Fruit fly (Drosophila melanogaster) whole organism, prepupa: Measurements from ENCODE around the gene CG33299.

Experiments
- CG10669 ChIP-seq: fragments of 200-800 bp; sonication (Bioruptor generic); optimal IDR thresholded peaks from 3 replicates; lab custom pipeline; 2018; ENCODE audit warnings: missing biosample characterization, mild to moderate bottlenecking, missing genetic modification characterization, moderate library complexity
- CG11902 ChIP-seq: fragments of 200-800 bp; sonication (Bioruptor generic); optimal IDR thresholded peaks from 3 replicates; lab custom pipeline; 2016; ENCODE audit warnings: missing biosample characterization, missing genetic modification characterization
- CG15336 ChIP-seq: fragments of 200-800 bp; sonication (Bioruptor generic); IDR thresholded peaks from 2 replicates; pipeline ENCODE4 v1.3.6; 2022; ENCODE audit warnings: missing biosample characterization, missing genetic modification characterization
- CG16779 ChIP-seq: fragments of 200-800 bp; sonication (Bioruptor generic); optimal IDR thresholded peaks from 3 replicates; lab custom pipeline; 2017; ENCODE audit warnings: missing biosample characterization, mild to moderate bottlenecking, missing genetic modification characterization
- CG31627 ChIP-seq: fragments of 200-800 bp; sonication (Bioruptor generic); optimal IDR thresholded peaks from 3 replicates; lab custom pipeline; 2016; ENCODE audit warnings: missing biosample characterization, missing genetic modification characterization
- CG32006 ChIP-seq: fragments of 200-800 bp; sonication (Bioruptor generic); optimal IDR thresholded peaks from 3 replicates; lab custom pipeline; 2017; ENCODE audit warnings: missing biosample characterization, mild to moderate bottlenecking, missing genetic modification characterization
- CG34406 ChIP-seq: fragments of 200-800 bp; sonication (Bioruptor generic); optimal IDR thresholded peaks from 3 replicates; lab custom pipeline; 2016; ENCODE audit warnings: missing biosample characterization, missing genetic modification characterization
- CG6163 ChIP-seq: fragments of 200-800 bp; sonication (Bioruptor generic); IDR thresholded peaks from 3 replicates; pipeline ENCODE4 v1.3.6; 2022; ENCODE audit warnings: missing biosample characterization, missing genetic modification characterization
- CG6276 ChIP-seq: fragments of 200-800 bp; sonication (Bioruptor generic); optimal IDR thresholded peaks from 2 replicates; lab custom pipeline; 2017; ENCODE audit warnings: missing biosample characterization, mild to moderate bottlenecking, missing genetic modification characterization
- CG6792 ChIP-seq: fragments of 200-800 bp; sonication (Bioruptor generic); optimal IDR thresholded peaks from 3 replicates; lab custom pipeline; 2016; ENCODE audit warnings: missing biosample characterization, missing genetic modification characterization
- CG6808 ChIP-seq: fragments of 200-800 bp; sonication (Bioruptor generic); optimal IDR thresholded peaks from 3 replicates; lab custom pipeline; 2017; ENCODE audit warnings: missing biosample characterization, missing genetic modification characterization, mild to moderate bottlenecking, moderate library complexity, missing genetic modification reagents
- CG8119 ChIP-seq: fragments of 200-800 bp; sonication (Bioruptor generic); IDR thresholded peaks from 3 replicates; pipeline ENCODE4 v1.3.6; 2022; ENCODE audit warnings: missing biosample characterization, missing genetic modification characterization
- CG8319 ChIP-seq: fragments of 200-800 bp; sonication (Bioruptor generic); optimal IDR thresholded peaks from 3 replicates; lab custom pipeline; 2016; ENCODE audit warnings: missing biosample characterization, missing genetic modification characterization
- CG8632 ChIP-seq: fragments of 200-800 bp; sonication (Bioruptor generic); optimal IDR thresholded peaks from 3 replicates; lab custom pipeline; 2016; ENCODE audit warnings: missing biosample characterization, missing genetic modification characterization
- CG9139 ChIP-seq: fragments of 200-800 bp; sonication (Bioruptor generic); optimal IDR thresholded peaks from 3 replicates; lab custom pipeline; 2017; ENCODE audit warnings: missing biosample characterization, mild to moderate bottlenecking, missing genetic modification characterization
- Eip75B ChIP-seq: fragments of 200-800 bp; sonication (Bioruptor generic); optimal IDR thresholded peaks from 3 replicates; lab custom pipeline; 2016; ENCODE audit warnings: missing biosample characterization, missing genetic modification characterization
- Eip78C ChIP-seq: fragments of 200-800 bp; sonication (Bioruptor generic); peaks from one replicate; lab custom pipeline; 2016; ENCODE audit warnings: missing biosample characterization, missing genetic modification characterization
- Eip93F ChIP-seq: fragments of 200-800 bp; sonication (Bioruptor generic); optimal IDR thresholded peaks from 2 replicates; lab custom pipeline; 2016; ENCODE audit warnings: missing biosample characterization, mild to moderate bottlenecking, missing genetic modification characterization
- Ets21C ChIP-seq: fragments of 200-800 bp; sonication (Bioruptor generic); optimal IDR thresholded peaks from 3 replicates; lab custom pipeline; 2016; ENCODE audit warnings: missing biosample characterization, missing genetic modification characterization
- Ets96B ChIP-seq: fragments of 200-800 bp; optimal IDR thresholded peaks from 2 replicates; lab custom pipeline; 2019; ENCODE audit warnings: missing biosample characterization, mild to moderate bottlenecking, missing genetic modification characterization, moderate library complexity
- Hr38 ChIP-seq: sonication (Bioruptor generic); optimal IDR thresholded peaks from 2 replicates; lab custom pipeline; 2016; ENCODE audit warnings: missing biosample characterization, missing genetic modification characterization
- Hr39 ChIP-seq: fragments of 200-800 bp; sonication (Bioruptor generic); optimal IDR thresholded peaks from 2 replicates; lab custom pipeline; 2016; ENCODE audit warnings: missing biosample characterization, missing genetic modification characterization
- Hr4 ChIP-seq: fragments of 200-800 bp; sonication (Bioruptor generic); optimal IDR thresholded peaks from 3 replicates; lab custom pipeline; 2016; ENCODE audit warnings: missing biosample characterization, missing genetic modification characterization
- Lpt ChIP-seq: fragments of 200-800 bp; sonication (Bioruptor generic); optimal IDR thresholded peaks from 3 replicates; lab custom pipeline; 2016; ENCODE audit warnings: missing biosample characterization, missing genetic modification characterization
- Met ChIP-seq: fragments of 200-800 bp; sonication (Bioruptor generic); optimal IDR thresholded peaks from 3 replicates; lab custom pipeline; 2016; ENCODE audit warnings: missing biosample characterization, missing genetic modification characterization
- OdsH ChIP-seq: fragments of 200-800 bp; sonication (Bioruptor generic); optimal IDR thresholded peaks from 3 replicates; lab custom pipeline; 2016; ENCODE audit warnings: missing biosample characterization, missing genetic modification characterization
- achi ChIP-seq: fragments of 200-800 bp; sonication (Bioruptor generic); optimal IDR thresholded peaks from 3 replicates; lab custom pipeline; 2016; ENCODE audit warnings: missing biosample characterization, missing genetic modification characterization
- dsx ChIP-seq: fragments of 200-800 bp; optimal IDR thresholded peaks from 3 replicates; lab custom pipeline; 2019; ENCODE audit warnings: missing biosample characterization, mild to moderate bottlenecking, missing genetic modification characterization, moderate library complexity; ENCODE audit not compliant: poor library complexity, severe bottlenecking
- eg ChIP-seq: fragments of 200-800 bp; sonication (Bioruptor generic); IDR thresholded peaks from 3 replicates; pipeline ENCODE4 v1.3.6; 2022; ENCODE audit warnings: missing biosample characterization, missing genetic modification characterization
- fd59A ChIP-seq: fragments of 200-800 bp; sonication (Bioruptor generic); optimal IDR thresholded peaks from 2 replicates; lab custom pipeline; 2017; ENCODE audit warnings: missing biosample characterization, mild to moderate bottlenecking, missing genetic modification characterization, missing genetic modification reagents
- lz ChIP-seq: fragments of 200-800 bp; sonication (Bioruptor generic); optimal IDR thresholded peaks from 3 replicates; lab custom pipeline; 2016; ENCODE audit warnings: missing biosample characterization, missing genetic modification characterization
- pdm3 ChIP-seq: fragments of 200-800 bp; sonication (Bioruptor generic); optimal IDR thresholded peaks from 3 replicates; lab custom pipeline; 2016; ENCODE audit warnings: missing biosample characterization, missing genetic modification characterization
- salr ChIP-seq, 2 experiments: fragments of 200-800 bp; sonication (Bioruptor generic); optimal IDR thresholded peaks; 3 replicates each; lab custom pipeline; 2016 to 2018; ENCODE audit warnings: missing biosample characterization in 2 of 2, missing genetic modification characterization in 2 of 2, mild to moderate bottlenecking in 1 of 2
- ss ChIP-seq, 2 experiments: fragments of 200-800 bp; sonication (Bioruptor generic); optimal IDR thresholded peaks; 2 replicates in 1 of 2; 3 replicates in 1 of 2; lab custom pipeline; 2017 to 2018; ENCODE audit warnings: mild to moderate bottlenecking in 2 of 2, missing biosample characterization in 2 of 2, missing genetic modification characterization in 2 of 2, moderate library complexity in 1 of 2
- svp ChIP-seq: fragments of 200-800 bp; sonication (Bioruptor generic); peaks from one replicate; lab custom pipeline; 2016; ENCODE audit warnings: missing biosample characterization, missing genetic modification characterization
- topi ChIP-seq: fragments of 200-800 bp; sonication (Bioruptor generic); optimal IDR thresholded peaks from 3 replicates; lab custom pipeline; 2016; ENCODE audit warnings: missing biosample characterization, missing genetic modification characterization

Gene CG33299

dm6 chr2L:9656300-9656699, at the start of gene CG33299:
TSS of gene CG33299 (plus strand) at chr2L:9656600.
- TF ChIP-seq svp (GFP tag; lab: Kevin White, UChicago): no peak
- TF ChIP-seq CG8119: no peak
- TF ChIP-seq lz: no peak
- TF ChIP-seq topi (GFP tag; lab: Kevin White, UChicago): no peak
- no peak for TF ChIP-seq Eip75B (GFP tag; lab: Kevin White, UChicago)
- TF ChIP-seq CG31627: no peak
- no peak for TF ChIP-seq Ets96B (tag; lab: Kevin White, UChicago)
- no peak for TF ChIP-seq CG15336
- TF ChIP-seq OdsH (GFP tag; lab: Kevin White, UChicago): no peak
- TF ChIP-seq CG16779 (tag; lab: Kevin White, UChicago): no peak
- no peak for TF ChIP-seq ss (GFP tag; optimal IDR thresholded peaks at IDR 0.05; lab: Kevin White, UChicago)
- no peak for TF ChIP-seq CG34406 (GFP tag; lab: Kevin White, UChicago)

DNA sequence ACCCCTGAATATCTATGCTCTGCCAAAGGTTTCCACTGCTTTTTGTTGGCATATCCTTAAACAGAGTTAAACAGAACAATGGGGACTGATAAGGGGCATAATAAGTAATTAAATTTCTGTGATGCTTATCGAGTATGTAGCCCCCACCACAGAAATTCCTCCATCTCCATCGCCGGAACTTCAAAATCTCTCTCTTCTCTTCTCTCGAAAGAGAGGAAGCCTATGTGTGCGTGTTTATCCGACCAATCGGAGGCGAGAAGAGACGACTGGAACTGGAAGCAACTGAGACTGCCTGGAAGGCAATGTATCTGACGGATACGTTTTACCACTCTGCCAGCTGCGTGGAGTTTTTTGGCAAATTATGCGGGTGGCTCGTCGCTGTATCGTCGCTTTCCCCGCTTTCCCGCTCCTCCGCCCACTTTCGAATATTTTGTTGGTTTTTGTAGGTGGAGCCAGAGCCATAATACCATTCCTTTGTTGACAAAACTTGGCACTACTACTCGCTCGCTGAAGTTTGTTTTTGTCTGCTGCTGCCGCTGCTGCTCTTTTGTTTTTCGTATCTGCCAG, 48.3 kb upstream of the CG33299 start, which contains the start of gene gcm2:
gcm2 (plus strand) TSS at position 566 of the 567 bp plus-strand sequence.
- TF ChIP-seq achi (no peak), CG32006 (GFP tag; lab: Kevin White, UChicago) (no peak), CG10669 (GFP tag; lab: Kevin White, UChicago) (no peak), CG11902 (GFP tag; lab: Kevin White, UChicago) (no peak), Eip75B (GFP tag; lab: Kevin White, UChicago) (no peak), Hr4 (GFP tag; lab: Kevin White, UChicago) (no peak), CG6276 (GFP tag; lab: Kevin White, UChicago) (no peak), salr (GFP tag; optimal IDR thresholded peaks at IDR 0.05; lab: Kevin White, UChicago) (no peak), CG6163 (no peak), pdm3 (GFP tag; lab: Kevin White, UChicago) (no peak), CG6792 (GFP tag; lab: Kevin White, UChicago) (no peak), CG6808 (GFP tag; lab: Kevin White, UChicago) (no peak), Eip93F (GFP tag; lab: Kevin White, UChicago) (no peak), CG16779 (tag; lab: Kevin White, UChicago) (no peak), svp (GFP tag; lab: Kevin White, UChicago) (no peak), CG34406 (GFP tag; lab: Kevin White, UChicago) (no peak), CG8319 (GFP tag; lab: Kevin White, UChicago) (no peak), Ets21C (GFP tag; lab: Kevin White, UChicago) (no peak)

DNA sequence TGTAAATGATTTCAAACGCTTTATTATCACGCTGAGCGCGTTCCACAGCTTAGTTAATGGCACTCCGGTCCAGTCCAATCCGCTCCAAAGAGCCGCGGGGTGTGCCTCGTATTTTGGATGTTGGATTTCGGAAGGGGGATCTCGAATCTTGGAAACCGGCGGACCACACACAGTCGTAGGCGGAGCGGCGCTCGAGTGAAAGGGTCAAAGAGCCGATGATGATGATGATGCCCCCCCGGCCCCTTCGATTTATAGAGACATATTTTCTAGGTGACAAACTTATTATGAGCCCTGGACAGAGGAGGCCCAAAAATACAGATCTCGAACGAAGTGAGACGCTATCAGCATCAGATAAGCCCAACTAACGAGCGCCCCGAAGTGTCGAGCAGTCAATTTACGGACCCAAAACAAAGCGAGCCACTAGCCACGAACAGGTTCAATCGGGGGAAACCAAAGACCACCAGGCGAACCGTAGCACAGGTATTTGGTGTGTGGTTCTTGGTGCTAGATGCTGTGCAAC, 47.0 kb upstream of the CG33299 start:
- TF ChIP-seq CG10669 (GFP tag; lab: Kevin White, UChicago): no peak
- TF ChIP-seq CG34406 (GFP tag; lab: Kevin White, UChicago): no peak
- TF ChIP-seq dsx (GFP tag; lab: Kevin White, UChicago): no peak
- no peak for TF ChIP-seq CG6808 (GFP tag; lab: Kevin White, UChicago)
- no peak for TF ChIP-seq CG11902 (GFP tag; lab: Kevin White, UChicago)
- TF ChIP-seq CG32006 (GFP tag; lab: Kevin White, UChicago): no peak
- TF ChIP-seq CG16779 (tag; lab: Kevin White, UChicago): no peak
- TF ChIP-seq Lpt (GFP tag; lab: Kevin White, UChicago): no peak
- no peak for TF ChIP-seq Eip78C
- TF ChIP-seq pdm3 (GFP tag; lab: Kevin White, UChicago): no peak
- no peak for TF ChIP-seq CG9139
- TF ChIP-seq eg (GFP tag; lab: Robert Waterston, UW): no peak
- no peak for TF ChIP-seq Met (GFP tag; lab: Kevin White, UChicago)
- TF ChIP-seq CG8319 (GFP tag; lab: Kevin White, UChicago): no peak
- TF ChIP-seq fd59A (GFP tag; lab: Kevin White, UChicago): no peak

dm6 chr2L:9612654-9613005, 43.8 kb upstream of the CG33299 start:
- no peak for TF ChIP-seq Hr38 (GFP tag; lab: Kevin White, UChicago)
- no peak for TF ChIP-seq Hr39 (GFP tag; lab: Kevin White, UChicago)
- no peak for TF ChIP-seq CG8632 (GFP tag; lab: Kevin White, UChicago)
- no peak for TF ChIP-seq CG6792 (GFP tag; lab: Kevin White, UChicago)
- TF ChIP-seq, all 60 proteins: peak for 0
